Worm (Caenorhabditis elegans) whole organism, early embryonic: ENCODE results near the gene slcr-46.2.

Source experiments
- B0310.2 ChIP-seq: sonication (generic microtip); optimal IDR thresholded peaks from 2 replicates; lab custom pipeline; 2016; ENCODE audit warnings: mild to moderate bottlenecking, missing genetic modification characterization, missing compliant biosample characterization
- F13C5.2 ChIP-seq: sonication (generic microtip); optimal IDR thresholded peaks from 2 replicates; lab custom pipeline; 2017; ENCODE audit warnings: mild to moderate bottlenecking, missing genetic modification characterization, inconsistent platforms, missing compliant biosample characterization
- aly-1 ChIP-seq: sonication (generic microtip); optimal IDR thresholded peaks from 2 replicates; lab custom pipeline; 2016; ENCODE audit warnings: missing genetic modification characterization, missing compliant biosample characterization
- ama-1 ChIP-seq: fragments of 150-350 bp; optimal IDR thresholded peaks from 2 replicates; lab custom pipeline; 2014
- ceh-13 ChIP-seq: fragments of 200-800 bp; sonication (Bioruptor generic); optimal IDR thresholded peaks from 2 replicates; lab custom pipeline; 2018; ENCODE audit warnings: mild to moderate bottlenecking, missing genetic modification characterization, missing compliant biosample characterization
- ceh-36 ChIP-seq: sonication (generic microtip); optimal IDR thresholded peaks from 2 replicates; lab custom pipeline; 2016; ENCODE audit warnings: missing genetic modification characterization, inconsistent platforms, missing compliant biosample characterization
- ets-7 ChIP-seq: sonication (generic microtip); optimal IDR thresholded peaks from 2 replicates; lab custom pipeline; 2016; ENCODE audit warnings: missing genotype, missing genetic modification characterization, missing compliant biosample characterization
- flt-1 ChIP-seq: fragments of 200-800 bp; sonication (Bioruptor generic); IDR thresholded peaks from 2 replicates; pipeline ENCODE4 v1.3.6; 2022; ENCODE audit warnings: missing genetic modification characterization, missing compliant biosample characterization
- hmbx-1 ChIP-seq: sonication (generic microtip); optimal IDR thresholded peaks from 2 replicates; lab custom pipeline; 2016; ENCODE audit warnings: mild to moderate bottlenecking, missing genetic modification characterization, missing compliant biosample characterization
- hmg-4 ChIP-seq: fragments of 200-800 bp; sonication (Bioruptor generic); optimal IDR thresholded peaks from 2 replicates; lab custom pipeline; 2018; ENCODE audit warnings: mild to moderate bottlenecking, missing genetic modification characterization, missing compliant biosample characterization
- hnd-1 ChIP-seq: sonication (generic microtip); optimal IDR thresholded peaks from 2 replicates; lab custom pipeline; 2016; ENCODE audit warnings: missing genetic modification characterization, missing compliant biosample characterization
- pes-1 ChIP-seq: fragments of 200-800 bp; sonication (Bioruptor generic); IDR thresholded peaks from 2 replicates; pipeline ENCODE4 v1.3.6; 2022; ENCODE audit warnings: missing genetic modification reagents, missing genetic modification characterization, missing compliant biosample characterization
- scrt-1 ChIP-seq: fragments of 200-800 bp; sonication (Bioruptor generic); IDR thresholded peaks from 2 replicates; pipeline ENCODE4 v1.3.6; 2022; ENCODE audit warnings: missing genetic modification characterization, missing compliant biosample characterization
- sea-1 ChIP-seq: fragments of 200-800 bp; sonication (Bioruptor generic); conservative IDR thresholded peaks from 2 replicates; pipeline ENCODE4 v1.3.6; 2022; ENCODE audit warnings: missing genetic modification characterization, missing compliant biosample characterization
- tbx-11 ChIP-seq: fragments of 200-800 bp; sonication (Bioruptor generic); IDR thresholded peaks from 2 replicates; pipeline ENCODE4 v1.3.6; 2022; ENCODE audit warnings: missing genetic modification characterization, missing compliant biosample characterization
- tbx-37 ChIP-seq: fragments of 200-800 bp; sonication (Bioruptor generic); conservative IDR thresholded peaks from 2 replicates; pipeline ENCODE4 v1.3.6; 2022; ENCODE audit warnings: missing genetic modification reagents, missing genetic modification characterization, missing compliant biosample characterization
- tra-4 ChIP-seq: sonication (generic microtip); optimal IDR thresholded peaks from 2 replicates; lab custom pipeline; 2017; ENCODE audit warnings: missing genetic modification characterization, missing compliant biosample characterization

The slcr-46.2 gene

ce11 chrV:19390029-19390428 is at the start of gene slcr-46.2:
Gene slcr-46.2 (minus strand): TSS chrV:19390129.
- no peak for TF ChIP-seq sea-1
- TF ChIP-seq hnd-1: no peak
- no peak for TF ChIP-seq ama-1 (lab: Kevin White, UChicago)
- no peak for TF ChIP-seq F13C5.2
- TF ChIP-seq aly-1 (tag; lab: Kevin White, UChicago): no peak
- TF ChIP-seq hmbx-1 (tag; lab: Kevin White, UChicago): no peak
- no peak for TF ChIP-seq ets-7 (tag; lab: Kevin White, UChicago)
- TF ChIP-seq tra-4: no peak
- no peak for TF ChIP-seq ceh-36 (tag; lab: Kevin White, UChicago)
- no peak for TF ChIP-seq scrt-1 (GFP tag; lab: Robert Waterston, UW)
- TF ChIP-seq ceh-13: no peak
- no peak for TF ChIP-seq pes-1 (GFP tag; lab: Robert Waterston, UW)
- no peak for TF ChIP-seq B0310.2 (tag; lab: Kevin White, UChicago)
- TF ChIP-seq hmg-4: no peak
- TF ChIP-seq flt-1 (GFP tag; lab: Robert Waterston, UW): no peak
- TF ChIP-seq tbx-37: no peak
- no peak for TF ChIP-seq tbx-11 (GFP tag; lab: Robert Waterston, UW)

DNA sequence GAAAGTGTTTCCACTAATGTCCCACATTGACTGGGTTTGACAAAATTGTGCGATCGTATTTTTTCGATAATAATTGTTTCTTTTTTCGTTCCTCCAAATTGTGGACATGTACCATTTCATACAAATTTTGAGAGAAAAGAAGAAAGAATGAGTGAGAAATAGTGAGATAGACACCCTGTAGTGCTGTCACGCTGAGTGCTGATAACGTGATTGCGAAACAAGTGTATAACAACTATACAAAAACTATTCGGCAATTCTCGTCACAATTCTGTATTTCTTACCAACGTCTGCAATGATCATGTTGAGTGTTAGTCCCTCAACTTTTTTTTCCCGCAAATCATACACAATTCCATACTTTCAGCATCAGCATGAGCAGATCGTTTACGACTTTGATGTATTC is 46.4 kb upstream of the slcr-46.2 start, which contains the start of gene C25F9.14:
Gene C25F9.14 (plus strand): TSS at position 178 of the 400 bp plus-strand sequence.
- no peak for TF ChIP-seq sea-1
- no peak for TF ChIP-seq F13C5.2
- no peak for TF ChIP-seq ceh-36 (tag; lab: Kevin White, UChicago)
- no peak for TF ChIP-seq ama-1 (lab: Kevin White, UChicago)
- no peak for TF ChIP-seq pes-1 (GFP tag; lab: Robert Waterston, UW)
- no peak for TF ChIP-seq hmbx-1 (tag; lab: Kevin White, UChicago)
- TF ChIP-seq ceh-13: no peak
- TF ChIP-seq hnd-1: no peak
- TF ChIP-seq flt-1 (GFP tag; lab: Robert Waterston, UW): no peak
- TF ChIP-seq scrt-1 (GFP tag; lab: Robert Waterston, UW): no peak
- no peak for TF ChIP-seq aly-1 (tag; lab: Kevin White, UChicago)
- TF ChIP-seq tbx-11 (GFP tag; lab: Robert Waterston, UW): no peak
- no peak for TF ChIP-seq B0310.2 (tag; lab: Kevin White, UChicago)
- TF ChIP-seq tbx-37: no peak
- no peak for TF ChIP-seq hmg-4
- no peak for TF ChIP-seq ets-7 (tag; lab: Kevin White, UChicago)
- no peak for TF ChIP-seq tra-4

DNA sequence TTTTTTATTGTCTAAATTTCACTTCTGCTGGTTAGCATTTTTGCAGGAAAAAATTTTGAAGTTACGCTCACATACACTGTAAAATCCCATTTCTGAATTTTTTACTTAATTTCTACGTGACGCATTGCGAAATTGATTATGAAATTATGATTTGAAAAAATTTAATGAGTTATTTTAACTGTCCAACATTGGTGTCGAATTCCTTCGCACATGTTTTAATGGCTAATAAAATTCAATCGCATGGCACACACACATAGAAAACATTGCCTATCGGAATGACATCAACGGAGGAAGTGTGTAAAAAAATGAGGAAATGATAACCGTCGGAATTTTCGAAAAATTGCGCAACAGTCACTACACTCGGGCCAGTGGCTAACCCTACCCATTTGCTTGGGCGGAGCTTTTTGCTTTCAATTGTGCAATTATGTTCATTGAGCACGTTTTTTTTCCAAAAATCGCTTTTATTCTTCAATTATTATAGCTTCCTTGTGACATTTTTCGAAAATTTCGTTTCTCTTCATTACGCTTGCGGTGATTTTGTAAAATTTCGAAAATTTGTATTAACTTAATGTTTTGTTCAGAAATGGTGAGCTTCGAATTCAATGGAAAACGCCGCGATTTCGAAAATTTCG is 44.0 kb upstream of the slcr-46.2 start, which contains the start of gene C25F9.16:
Gene C25F9.16 (plus strand): TSS at position 582 of the 632 bp plus-strand sequence.
- TF ChIP-seq ets-7 (tag; lab: Kevin White, UChicago) (no peak), tbx-37 (no peak), scrt-1 (GFP tag; lab: Robert Waterston, UW) (no peak), ama-1 (lab: Kevin White, UChicago) (no peak), hmbx-1 (tag; lab: Kevin White, UChicago) (no peak), aly-1 (tag; lab: Kevin White, UChicago) (no peak), tra-4 (no peak), ceh-36 (tag; lab: Kevin White, UChicago) (no peak), flt-1 (GFP tag; lab: Robert Waterston, UW) (no peak), pes-1 (GFP tag; lab: Robert Waterston, UW) (no peak), F13C5.2 (no peak), hmg-4 (no peak), hnd-1 (no peak), ceh-13 (no peak), tbx-11 (GFP tag; lab: Robert Waterston, UW) (no peak), sea-1 (no peak), B0310.2 (tag; lab: Kevin White, UChicago) (no peak)

ce11 chrV:19432972-19433371 is 43.0 kb upstream of the slcr-46.2 start, which contains the start of gene C25F9.11:
Gene C25F9.11 (minus strand): TSS chrV:19433072.
- TF ChIP-seq pes-1 (GFP tag; lab: Robert Waterston, UW): no peak
- TF ChIP-seq scrt-1 (GFP tag; lab: Robert Waterston, UW): no peak
- no peak for TF ChIP-seq tbx-37
- TF ChIP-seq ceh-36 (tag; lab: Kevin White, UChicago): no peak
- TF ChIP-seq tbx-11 (GFP tag; lab: Robert Waterston, UW): no peak
- no peak for TF ChIP-seq hmbx-1 (tag; lab: Kevin White, UChicago)
- no peak for TF ChIP-seq sea-1
- no peak for TF ChIP-seq hnd-1
- TF ChIP-seq hmg-4: no peak
- no peak for TF ChIP-seq flt-1 (GFP tag; lab: Robert Waterston, UW)
- TF ChIP-seq tra-4: no peak
- no peak for TF ChIP-seq aly-1 (tag; lab: Kevin White, UChicago)
- no peak for TF ChIP-seq B0310.2 (tag; lab: Kevin White, UChicago)
- TF ChIP-seq ets-7 (tag; lab: Kevin White, UChicago): no peak
- no peak for TF ChIP-seq ceh-13
- TF ChIP-seq ama-1 (lab: Kevin White, UChicago): no peak
- no peak for TF ChIP-seq F13C5.2

- TF ChIP-seq tbx-37 (no peak), aly-1 (tag; lab: Kevin White, UChicago) (no peak), ceh-36 (tag; lab: Kevin White, UChicago) (no peak), ama-1 (lab: Kevin White, UChicago) (no peak), hnd-1 (no peak), ceh-13 (no peak), flt-1 (GFP tag; lab: Robert Waterston, UW) (no peak), ets-7 (tag; lab: Kevin White, UChicago) (no peak), scrt-1 (GFP tag; lab: Robert Waterston, UW) (no peak), pes-1 (GFP tag; lab: Robert Waterston, UW) (no peak)
Measured at ce11 chrV:19432030-19432429, 42.1 kb upstream of the slcr-46.2 start.

ce11 chrV:19431036-19431435 is 41.1 kb upstream of the slcr-46.2 start, which contains the start of gene srw-85:
Gene srw-85 (minus strand): TSS chrV:19431136.
- TF ChIP-seq hmbx-1 (tag; lab: Kevin White, UChicago) (no peak), tra-4 (no peak)

DNA sequence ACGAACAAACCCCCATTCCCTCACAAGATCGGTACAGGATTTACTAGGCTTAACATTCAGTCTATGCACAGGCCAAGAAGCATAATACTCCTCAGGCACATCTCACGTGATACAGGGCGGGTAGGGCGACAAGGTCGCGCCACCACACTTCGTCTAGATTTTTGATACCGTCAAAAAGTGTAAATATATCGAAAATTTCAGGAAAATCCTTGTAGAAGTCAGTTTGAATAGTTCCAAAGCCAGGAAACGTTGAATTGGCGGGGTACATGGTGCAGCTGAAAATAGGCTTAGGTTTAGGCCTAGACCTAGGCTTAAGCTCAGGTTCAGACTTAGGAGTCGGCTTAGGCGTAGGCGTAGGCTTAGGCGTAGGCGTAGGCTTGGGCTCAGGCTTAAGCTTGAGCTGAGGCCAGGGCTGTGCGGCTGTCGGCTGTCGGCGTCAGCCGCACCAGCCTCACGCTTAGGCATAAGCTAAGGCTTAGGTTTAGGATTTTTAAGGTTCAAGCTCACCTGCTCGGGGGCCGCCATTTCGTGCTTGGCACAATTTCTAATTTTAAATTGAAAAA is 40.5 kb upstream of the slcr-46.2 start:
- TF ChIP-seq hmg-4 (peak; percentile 26), ceh-36 (tag; lab: Kevin White, UChicago) (peak; percentile 50), hmbx-1 (tag; lab: Kevin White, UChicago) (no peak)
